Worm (Caenorhabditis elegans) whole organism, late embryonic: Measurements from ENCODE around the gene F41G3.10.

Experiments used
- C08G9.2 ChIP-seq: sonication (generic microtip); optimal IDR thresholded peaks from 2 replicates; lab custom pipeline; 2016; ENCODE audit warnings: mild to moderate bottlenecking, missing genetic modification characterization, moderate library complexity, missing compliant biosample characterization
- C38D4.7 ChIP-seq: fragments of 200-800 bp; sonication (Bioruptor generic); optimal IDR thresholded peaks from 2 replicates; lab custom pipeline; 2018; ENCODE audit warnings: mild to moderate bottlenecking, missing genetic modification characterization, moderate library complexity, missing compliant biosample characterization
- F13H6.1 ChIP-seq: sonication (generic microtip); optimal IDR thresholded peaks from 2 replicates; lab custom pipeline; 2016; ENCODE audit warnings: missing genetic modification characterization, missing compliant biosample characterization
- K02D7.2 ChIP-seq: sonication (generic microtip); optimal IDR thresholded peaks from 2 replicates; lab custom pipeline; 2017; ENCODE audit warnings: mild to moderate bottlenecking, missing genetic modification characterization, missing compliant biosample characterization
- K09A11.1 ChIP-seq: sonication (generic microtip); optimal IDR thresholded peaks from 2 replicates; lab custom pipeline; 2017; ENCODE audit warnings: antibody characterized with exemption, mild to moderate bottlenecking, missing genetic modification characterization, missing compliant biosample characterization; ENCODE audit not compliant: insufficient read depth
- Y22D7AL.16 ChIP-seq: sonication (generic microtip); optimal IDR thresholded peaks from 2 replicates; lab custom pipeline; 2016; ENCODE audit warnings: missing genetic modification characterization, missing compliant biosample characterization
- ama-1 ChIP-seq: fragments of 150-350 bp; optimal IDR thresholded peaks from 2 replicates; lab custom pipeline; 2014
- ceh-14 ChIP-seq: sonication (generic microtip); optimal IDR thresholded peaks from 2 replicates; lab custom pipeline; 2016; ENCODE audit warnings: missing genotype, missing genetic modification characterization, missing compliant biosample characterization
- ceh-18 ChIP-seq: sonication (generic microtip); optimal IDR thresholded peaks from 2 replicates; lab custom pipeline; 2016; ENCODE audit warnings: missing genetic modification characterization, missing compliant biosample characterization
- ceh-19 ChIP-seq: fragments of 200-800 bp; sonication (Bioruptor generic); optimal IDR thresholded peaks from 2 replicates; lab custom pipeline; 2018; ENCODE audit warnings: mild to moderate bottlenecking, missing genetic modification characterization, missing compliant biosample characterization
- ceh-2 ChIP-seq: sonication (generic microtip); optimal IDR thresholded peaks from 2 replicates; lab custom pipeline; 2016; ENCODE audit warnings: missing genotype, missing genetic modification characterization, missing compliant biosample characterization
- ceh-22 ChIP-seq: sonication (generic microtip); optimal IDR thresholded peaks from 2 replicates; lab custom pipeline; 2017; ENCODE audit warnings: missing biosample characterization, missing genetic modification characterization
- ceh-24 ChIP-seq: sonication (generic microtip); optimal IDR thresholded peaks from 2 replicates; lab custom pipeline; 2016; ENCODE audit warnings: mild to moderate bottlenecking, missing genetic modification characterization, missing compliant biosample characterization
- ceh-31 ChIP-seq: sonication (generic microtip); optimal IDR thresholded peaks from 2 replicates; lab custom pipeline; 2016; ENCODE audit warnings: missing genetic modification characterization, missing compliant biosample characterization
- ceh-34 ChIP-seq: sonication (generic microtip); optimal IDR thresholded peaks from 2 replicates; lab custom pipeline; 2016; ENCODE audit warnings: mild to moderate bottlenecking, missing genetic modification characterization, missing compliant biosample characterization
- ceh-9 ChIP-seq: sonication (generic microtip); optimal IDR thresholded peaks from 2 replicates; lab custom pipeline; 2016; ENCODE audit warnings: mild to moderate bottlenecking, missing genetic modification characterization, inconsistent platforms, missing compliant biosample characterization
- che-1 ChIP-seq: sonication (generic microtip); optimal IDR thresholded peaks from 2 replicates; lab custom pipeline; 2016; ENCODE audit warnings: mild to moderate bottlenecking, missing genetic modification characterization, missing compliant biosample characterization
- dmd-4 ChIP-seq: sonication (generic microtip); optimal IDR thresholded peaks from 2 replicates; lab custom pipeline; 2016; ENCODE audit warnings: borderline replicate concordance, missing genetic modification characterization, missing compliant biosample characterization
- elt-2 ChIP-seq: sonication (generic microtip); optimal IDR thresholded peaks from 2 replicates; lab custom pipeline; 2016; ENCODE audit warnings: missing genetic modification reagents, missing genetic modification characterization, missing compliant biosample characterization
- ets-4 ChIP-seq: sonication (generic microtip); optimal IDR thresholded peaks from 2 replicates; lab custom pipeline; 2016; ENCODE audit warnings: missing genetic modification characterization, missing compliant biosample characterization
- eyg-1 ChIP-seq: sonication (generic microtip); optimal IDR thresholded peaks from 2 replicates; lab custom pipeline; 2016; ENCODE audit warnings: missing genotype, missing genetic modification characterization, missing compliant biosample characterization
- fkh-6 ChIP-seq: sonication (generic microtip); optimal IDR thresholded peaks from 2 replicates; lab custom pipeline; 2016; ENCODE audit warnings: missing genetic modification characterization, missing compliant biosample characterization
- hlh-15 ChIP-seq: sonication (generic microtip); optimal IDR thresholded peaks from 2 replicates; lab custom pipeline; 2016; ENCODE audit warnings: missing genetic modification characterization, missing compliant biosample characterization
- hlh-6 ChIP-seq: sonication (generic microtip); optimal IDR thresholded peaks from 2 replicates; lab custom pipeline; 2016; ENCODE audit warnings: missing genotype, missing genetic modification characterization, missing compliant biosample characterization
- lim-6 ChIP-seq: sonication (generic microtip); optimal IDR thresholded peaks from 2 replicates; lab custom pipeline; 2016; ENCODE audit warnings: missing genetic modification characterization, missing compliant biosample characterization
- lin-11 ChIP-seq: fragments of 200-800 bp; sonication (Bioruptor generic); optimal IDR thresholded peaks from 2 replicates; lab custom pipeline; 2018; ENCODE audit warnings: mild to moderate bottlenecking, missing genetic modification characterization, missing compliant biosample characterization
- madf-2 ChIP-seq: sonication (generic microtip); optimal IDR thresholded peaks from 2 replicates; lab custom pipeline; 2017; ENCODE audit warnings: missing genetic modification characterization, missing compliant biosample characterization
- mec-3 ChIP-seq: sonication (generic microtip); optimal IDR thresholded peaks from 2 replicates; lab custom pipeline; 2016; ENCODE audit warnings: borderline replicate concordance, missing genetic modification characterization, missing compliant biosample characterization
- nhr-11 ChIP-seq: fragments of 150-350 bp; optimal IDR thresholded peaks from 2 replicates; lab custom pipeline; 2014; ENCODE audit warnings: missing biosample characterization, missing genetic modification characterization
- pag-3 ChIP-seq: sonication (generic microtip); optimal IDR thresholded peaks from 2 replicates; lab custom pipeline; 2016; ENCODE audit warnings: missing compliant biosample characterization, missing genetic modification characterization, borderline replicate concordance
- pax-1 ChIP-seq: fragments of 150-350 bp; optimal IDR thresholded peaks from 2 replicates; lab custom pipeline; 2014; ENCODE audit warnings: missing biosample characterization, missing genetic modification characterization
- pha-4 ChIP-seq: fragments of 150-350 bp; optimal IDR thresholded peaks from 2 replicates; lab custom pipeline; 2018; ENCODE audit warnings: missing biosample characterization, missing genetic modification reagents, missing genetic modification characterization
- ref-2 ChIP-seq: sonication (generic microtip); optimal IDR thresholded peaks from 2 replicates; lab custom pipeline; 2016; ENCODE audit warnings: missing genetic modification characterization, missing compliant biosample characterization
- syd-9 ChIP-seq: sonication (generic microtip); optimal IDR thresholded peaks from 2 replicates; lab custom pipeline; 2016; ENCODE audit warnings: mild to moderate bottlenecking, missing genetic modification characterization, moderate library complexity, missing compliant biosample characterization
- unc-86 ChIP-seq: sonication (generic microtip); optimal IDR thresholded peaks from 2 replicates; lab custom pipeline; 2016; ENCODE audit warnings: missing genetic modification characterization, missing compliant biosample characterization

Gene F41G3.10

DNA sequence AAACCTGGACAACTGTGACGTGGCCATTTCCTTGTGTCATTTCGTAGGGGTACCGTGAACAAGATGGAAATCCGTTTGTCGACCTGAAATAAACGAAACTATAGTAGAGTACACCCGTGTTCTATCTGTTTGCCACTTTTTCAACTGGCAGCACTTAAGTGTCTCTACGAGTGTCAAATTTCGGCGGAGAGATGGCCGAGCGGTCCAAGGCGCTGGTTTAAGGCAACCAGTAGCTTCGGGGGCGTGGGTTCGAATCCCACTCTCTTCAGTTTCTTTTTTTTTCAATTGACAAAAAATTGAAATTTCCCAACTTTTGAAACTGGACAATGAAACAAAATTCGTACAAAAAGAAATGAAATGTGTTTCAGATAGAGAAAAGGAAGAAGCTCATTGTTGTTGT is 27.7 kb downstream of the F41G3.10 start (continued):
- TF ChIP-seq Y22D7AL.16 (peak; percentile 31), dmd-4 (peak; percentile 10), che-1 (tag; lab: Kevin White, UChicago) (peak; percentile 38), F13H6.1 (no peak), madf-2 (tag; lab: Kevin White, UChicago) (no peak), ref-2 (tag; lab: Kevin White, UChicago) (peak; percentile 21)

DNA sequence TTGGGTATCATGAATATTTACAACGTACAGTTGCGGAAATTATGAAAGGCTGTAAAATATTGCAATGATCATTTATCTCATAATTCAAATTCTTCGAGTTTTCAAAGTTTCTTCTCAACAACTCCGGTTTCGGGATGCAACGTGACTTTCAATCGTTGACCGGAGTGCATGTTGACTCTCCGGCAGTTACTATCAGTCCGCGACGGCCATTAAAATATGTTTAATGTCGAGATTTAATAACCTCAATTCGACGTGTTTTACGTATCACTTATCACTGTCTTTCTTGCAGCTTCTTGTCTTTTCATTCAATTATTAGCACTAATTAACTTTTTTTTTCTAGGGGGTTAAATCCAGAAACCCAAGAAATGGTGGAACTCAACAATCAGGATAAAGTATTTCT is 31.1 kb downstream of the F41G3.10 start, which contains the start of gene tsp-10:
TSS of gene tsp-10 (plus strand) at position 366 of the 400 bp plus-strand sequence.
- TF ChIP-seq ceh-9 (tag; lab: Kevin White, UChicago) (no peak), che-1 (tag; lab: Kevin White, UChicago) (no peak), ceh-31 (tag; lab: Kevin White, UChicago) (no peak), K09A11.1 (tag; lab: Kevin White, UChicago) (no peak), mec-3 (no peak), eyg-1 (tag; lab: Kevin White, UChicago) (no peak), unc-86 (tag; lab: Kevin White, UChicago) (no peak), ceh-34 (no peak), ceh-18 (no peak), ceh-14 (tag; lab: Kevin White, UChicago) (no peak), pha-4 (no peak), ets-4 (tag; lab: Kevin White, UChicago) (no peak), pag-3 (tag; lab: Kevin White, UChicago) (no peak), ceh-24 (tag; lab: Kevin White, UChicago) (no peak), ama-1 (no peak), dmd-4 (no peak), pax-1 (tag; lab: Kevin White, UChicago) (no peak)

DNA sequence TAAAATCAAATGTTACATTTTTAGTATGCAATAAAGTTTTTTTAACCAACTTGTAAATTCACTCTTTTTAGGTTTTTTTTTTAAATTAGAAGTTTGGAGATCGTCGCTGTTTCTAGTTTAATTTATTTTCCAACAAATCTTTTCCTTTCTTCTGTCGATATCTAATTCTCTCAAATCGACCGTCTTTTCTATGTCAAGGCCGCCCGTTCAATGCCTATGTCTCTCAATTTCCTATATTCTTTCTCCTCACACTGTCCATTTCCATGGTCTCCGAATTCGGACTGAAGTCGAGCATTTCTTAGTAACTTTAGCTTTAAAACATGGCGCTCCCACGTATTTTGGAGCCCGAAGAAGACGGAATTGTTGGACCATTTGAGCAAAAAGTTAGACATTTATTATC is 32.7 kb downstream of the F41G3.10 start, which contains the start of the genes T14B4.5 and T14B4.20:
TSS of gene T14B4.5 (plus strand) at position 226 of the 400 bp plus-strand sequence.
TSS of gene T14B4.20 (plus strand) at position 264 of the 400 bp plus-strand sequence.
- TF ChIP-seq C08G9.2 (tag; lab: Kevin White, UChicago), result no peak
- no peak for TF ChIP-seq K02D7.2 (tag; lab: Kevin White, UChicago)
- no peak for TF ChIP-seq C38D4.7 (GFP tag; lab: Kevin White, UChicago)
- TF ChIP-seq ceh-19 (GFP tag; lab: Kevin White, UChicago), result no peak
- no peak for TF ChIP-seq lin-11 (tag; lab: Kevin White, UChicago)

DNA sequence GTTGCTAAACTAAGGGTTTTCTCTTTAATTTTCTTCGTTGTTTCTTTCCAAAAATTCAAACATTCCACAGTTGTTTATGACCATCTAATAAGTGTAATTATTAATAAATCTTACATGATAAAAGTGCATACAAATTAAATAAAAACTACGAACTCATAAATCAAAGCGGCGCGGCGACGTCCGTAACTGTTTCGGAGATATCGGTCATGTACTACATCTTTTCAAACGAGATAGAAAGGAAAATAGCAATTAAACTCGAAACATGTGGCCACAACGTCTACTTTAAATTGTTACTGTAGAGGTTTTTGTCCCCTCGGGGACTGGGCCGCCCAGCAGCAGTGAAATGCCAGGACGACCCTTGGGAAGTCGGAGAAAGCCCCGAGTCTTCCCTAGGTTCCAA is 33.5 kb downstream of the F41G3.10 start:
- TF ChIP-seq syd-9 (no peak), C08G9.2 (tag; lab: Kevin White, UChicago) (no peak), lim-6 (tag; lab: Kevin White, UChicago) (no peak), hlh-15 (no peak), madf-2 (tag; lab: Kevin White, UChicago) (no peak), ceh-22 (tag; lab: Kevin White, UChicago) (no peak), eyg-1 (tag; lab: Kevin White, UChicago) (no peak), ceh-19 (GFP tag; lab: Kevin White, UChicago) (no peak), ceh-2 (no peak), fkh-6 (tag; lab: Kevin White, UChicago) (no peak), elt-2 (tag; lab: Kevin White, UChicago) (no peak), ceh-14 (tag; lab: Kevin White, UChicago) (no peak)

DNA sequence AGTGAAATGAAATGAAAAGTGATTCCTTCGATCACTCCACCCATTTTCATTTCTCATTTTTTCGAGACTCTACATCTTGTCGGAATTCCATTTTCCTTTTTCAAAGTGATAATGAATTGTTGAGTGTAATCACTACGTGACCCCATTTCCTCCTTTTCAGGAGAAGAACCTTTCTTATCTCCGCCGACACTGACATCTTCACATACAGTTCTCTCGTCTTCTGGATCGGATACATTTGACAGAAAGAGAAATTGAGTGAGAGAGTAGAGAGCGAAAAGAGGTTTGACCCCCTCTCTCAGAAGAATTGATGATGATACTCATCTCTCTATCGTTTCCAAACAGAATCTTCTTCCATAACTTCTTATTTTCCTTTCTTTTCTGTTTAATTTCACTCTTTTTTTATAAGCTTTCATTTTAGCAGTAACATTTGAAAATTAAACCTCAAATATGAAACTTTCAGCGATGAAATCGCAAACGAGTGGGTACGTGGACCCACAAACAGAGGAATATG is 35.4 kb downstream of the F41G3.10 start, which contains the start of gene dpy-2:
TSS of gene dpy-2 (plus strand) at position 461 of the 511 bp plus-strand sequence.
- no peak for TF ChIP-seq hlh-6 (tag; lab: Kevin White, UChicago)
- TF ChIP-seq nhr-11 (tag; lab: Kevin White, UChicago), result no peak
